Fruit fly (Drosophila melanogaster) whole organism, adult: ENCODE results near the gene mgl.

ENCODE experiments used
- CG11617 ChIP-seq: fragments of 200-800 bp; sonication (Bioruptor generic); optimal IDR thresholded peaks from 2 replicates; lab custom pipeline; 2017; ENCODE audit warnings: mild to moderate bottlenecking, missing biosample characterization, missing genetic modification reagents, missing genetic modification characterization
- Crg-1 ChIP-seq: fragments of 200-800 bp; sonication (Bioruptor generic); optimal IDR thresholded peaks from 2 replicates; lab custom pipeline; 2016; ENCODE audit warnings: missing biosample characterization, missing genetic modification characterization
- Hr96 ChIP-seq: fragments of 200-800 bp; sonication (Bioruptor generic); optimal IDR thresholded peaks from 2 replicates; lab custom pipeline; 2016; ENCODE audit warnings: missing biosample characterization, missing genetic modification characterization
- pad ChIP-seq: fragments of 200-800 bp; sonication (Bioruptor generic); optimal IDR thresholded peaks from 3 replicates; lab custom pipeline; 2017; ENCODE audit warnings: missing biosample characterization, missing genetic modification characterization, mild to moderate bottlenecking, moderate library complexity, missing genetic modification reagents

- TF ChIP-seq CG11617 (GFP tag; lab: Kevin White, UChicago) (no peak), Crg-1 (GFP tag; lab: Kevin White, UChicago) (no peak), pad (GFP tag; lab: Kevin White, UChicago) (no peak), Hr96 (GFP tag; lab: Kevin White, UChicago) (no peak)
These were observed 100.1 kb downstream of the mgl start for dm6 chrX:9399810-9400209.
